Fruit fly (Drosophila melanogaster) whole organism, embryonic: ENCODE measurements around the gene Rbm13.

ENCODE experiments used
- Atf3 ChIP-seq: fragments of 200-800 bp; sonication (Bioruptor generic); optimal IDR thresholded peaks from 3 replicates; lab custom pipeline; 2016; ENCODE audit warnings: missing biosample characterization, missing genetic modification characterization
- Awh ChIP-seq: fragments of 200-800 bp; sonication (Bioruptor generic); IDR thresholded peaks from 2 replicates; pipeline ENCODE4, ENCODE4 v1.3.6; 2022; ENCODE audit warnings: missing biosample characterization, missing genetic modification characterization
- BtbVII ChIP-seq: fragments of 200-800 bp; sonication (Bioruptor generic); optimal IDR thresholded peaks from 3 replicates; lab custom pipeline; 2017; ENCODE audit warnings: missing biosample characterization, mild to moderate bottlenecking, missing genetic modification characterization
- CG10147 ChIP-seq: fragments of 200-800 bp; sonication (Bioruptor generic); optimal IDR thresholded peaks from 2 replicates; lab custom pipeline; 2019; ENCODE audit warnings: missing biosample characterization, mild to moderate bottlenecking, missing genetic modification characterization, moderate library complexity
- CG10654 ChIP-seq: fragments of 200-800 bp; sonication (Bioruptor generic); optimal IDR thresholded peaks from 2 replicates; lab custom pipeline; 2016; ENCODE audit warnings: missing biosample characterization, missing genetic modification characterization
- CG11247 ChIP-seq: fragments of 200-800 bp; sonication (Bioruptor generic); IDR thresholded peaks from 2 replicates; pipeline ENCODE4 v1.3.6; 2022; ENCODE audit warnings: missing biosample characterization, missing genetic modification characterization
- CG11504 ChIP-seq: fragments of 200-800 bp; sonication (Bioruptor generic); optimal IDR thresholded peaks from 3 replicates; lab custom pipeline; 2019; ENCODE audit warnings: missing biosample characterization, mild to moderate bottlenecking, missing genetic modification characterization, moderate library complexity
- CG11723 ChIP-seq: fragments of 200-800 bp; sonication (Bioruptor generic); optimal IDR thresholded peaks from 2 replicates; lab custom pipeline; 2017; ENCODE audit warnings: missing biosample characterization, mild to moderate bottlenecking, missing genetic modification characterization
- CG12104 ChIP-seq: fragments of 200-800 bp; sonication (Bioruptor generic); optimal IDR thresholded peaks from 3 replicates; lab custom pipeline; 2016; ENCODE audit warnings: missing biosample characterization, missing genetic modification characterization
- CG12299 ChIP-seq: fragments of 200-800 bp; sonication (Bioruptor generic); optimal IDR thresholded peaks from 2 replicates; lab custom pipeline; 2018; ENCODE audit warnings: missing biosample characterization, mild to moderate bottlenecking, missing genetic modification characterization
- CG1792 ChIP-seq: fragments of 200-800 bp; sonication (Bioruptor generic); optimal IDR thresholded peaks from 2 replicates; lab custom pipeline; 2016; ENCODE audit warnings: missing biosample characterization, missing genetic modification characterization
- CG2129 ChIP-seq: fragments of 200-800 bp; sonication (Bioruptor generic); IDR thresholded peaks from 2 replicates; pipeline ENCODE4 v1.3.6; 2022; ENCODE audit warnings: missing biosample characterization, missing genetic modification characterization; ENCODE audit not compliant: partially characterized antibody
- CG30020 ChIP-seq: fragments of 200-800 bp; optimal IDR thresholded peaks from 2 replicates; lab custom pipeline; 2019; ENCODE audit warnings: missing biosample characterization, mild to moderate bottlenecking, missing genetic modification characterization, moderate library complexity
- CG30403 ChIP-seq: fragments of 200-800 bp; sonication (Bioruptor generic); optimal IDR thresholded peaks from 3 replicates; lab custom pipeline; 2016; ENCODE audit warnings: missing biosample characterization, missing genetic modification characterization
- CG30431 ChIP-seq: fragments of 200-800 bp; sonication (Bioruptor generic); optimal IDR thresholded peaks from 2 replicates; lab custom pipeline; 2017; ENCODE audit warnings: missing biosample characterization, missing genetic modification characterization
- CG34376 ChIP-seq: fragments of 200-800 bp; sonication (Bioruptor generic); optimal IDR thresholded peaks from 2 replicates; lab custom pipeline; 2018; ENCODE audit warnings: missing biosample characterization, mild to moderate bottlenecking, missing genetic modification characterization
- CG42726 ChIP-seq: fragments of 200-800 bp; sonication (Bioruptor generic); IDR thresholded peaks from 2 replicates; pipeline ENCODE4 v1.3.6; 2022; ENCODE audit warnings: missing biosample characterization, missing genetic modification characterization; ENCODE audit not compliant: partially characterized antibody
- CG7357 ChIP-seq: fragments of 200-800 bp; sonication (Bioruptor generic); IDR thresholded peaks from 3 replicates; pipeline ENCODE4 v1.3.6; 2022; ENCODE audit warnings: missing biosample characterization, missing genetic modification characterization
- CG8290 ChIP-seq, 3 experiments: fragments of 200-800 bp; sonication (Bioruptor generic); optimal IDR thresholded peaks; 2 replicates each; lab custom pipeline; 2016 to 2019; ENCODE audit warnings: missing biosample characterization in 3 of 3, missing genetic modification characterization in 3 of 3, mild to moderate bottlenecking in 2 of 3, moderate library complexity in 1 of 3
- Camta ChIP-seq: fragments of 200-800 bp; sonication (Bioruptor generic); optimal IDR thresholded peaks from 2 replicates; lab custom pipeline; 2016; ENCODE audit warnings: missing biosample characterization, missing genetic modification characterization
- CkIIα-i1 ChIP-seq: fragments of 200-800 bp; sonication (Bioruptor generic); IDR thresholded peaks from 2 replicates; pipeline ENCODE4 v1.3.6; 2022; ENCODE audit warnings: missing biosample characterization, missing genetic modification characterization
- Dad ChIP-seq: fragments of 200-800 bp; sonication (Bioruptor generic); optimal IDR thresholded peaks from 3 replicates; lab custom pipeline; 2016; ENCODE audit warnings: missing biosample characterization, missing genetic modification characterization
- Dref ChIP-seq: fragments of 200-800 bp; sonication (Bioruptor generic); IDR thresholded peaks from 2 replicates; pipeline ENCODE4 v1.3.6; 2022; ENCODE audit warnings: missing biosample characterization, missing genetic modification characterization
- E2f1 ChIP-seq: fragments of 200-800 bp; sonication (Bioruptor generic); IDR thresholded peaks from 2 replicates; pipeline ENCODE4 v1.3.6; 2022; ENCODE audit warnings: missing biosample characterization, missing genetic modification characterization
- H2.0 ChIP-seq: fragments of 200-800 bp; sonication (Bioruptor generic); IDR thresholded peaks from 2 replicates; pipeline ENCODE4 v1.3.6; 2022; ENCODE audit warnings: missing biosample characterization, missing genetic modification characterization
- HHEX ChIP-seq: fragments of 200-800 bp; sonication (Bioruptor generic); optimal IDR thresholded peaks from 3 replicates; lab custom pipeline; 2017; ENCODE audit warnings: missing biosample characterization, mild to moderate bottlenecking, missing genetic modification characterization, missing genetic modification reagents
- Hmr ChIP-seq: fragments of 200-800 bp; sonication (Bioruptor generic); optimal IDR thresholded peaks from 3 replicates; lab custom pipeline; 2017; ENCODE audit warnings: mild to moderate bottlenecking, missing biosample characterization, missing genetic modification reagents, missing genetic modification characterization
- Kr ChIP-seq: fragments of 200-800 bp; sonication (Bioruptor generic); optimal IDR thresholded peaks from 2 replicates; lab custom pipeline; 2017; ENCODE audit warnings: missing biosample characterization, mild to moderate bottlenecking, missing genetic modification characterization
- MTF-1 ChIP-seq: fragments of 200-800 bp; sonication (Bioruptor generic); optimal IDR thresholded peaks from 2 replicates; lab custom pipeline; 2018; ENCODE audit warnings: missing biosample characterization, mild to moderate bottlenecking, missing genetic modification characterization, borderline replicate concordance
- Med ChIP-seq: fragments of 200-800 bp; sonication (Bioruptor generic); peaks from one replicate; lab custom pipeline; 2016; ENCODE audit warnings: missing biosample characterization, missing genetic modification characterization, mild to moderate bottlenecking, inconsistent platforms, moderate library complexity
- NfI ChIP-seq: fragments of 200-800 bp; sonication (Bioruptor generic); optimal IDR thresholded peaks from 3 replicates; lab custom pipeline; 2018; ENCODE audit warnings: missing biosample characterization, mild to moderate bottlenecking, missing genetic modification characterization, moderate library complexity
- Pdp1 ChIP-seq, 2 experiments: fragments of 200-800 bp; sonication (Bioruptor generic); optimal IDR thresholded peaks; 3 replicates each; lab custom pipeline; 2016; ENCODE audit warnings: missing biosample characterization in 2 of 2, missing genetic modification characterization in 2 of 2, mild to moderate bottlenecking in 1 of 2, moderate library complexity in 1 of 2
- Sry-δ ChIP-seq: fragments of 200-800 bp; sonication (Bioruptor generic); optimal IDR thresholded peaks from 2 replicates; lab custom pipeline; 2016; ENCODE audit warnings: missing biosample characterization, missing genetic modification characterization
- YL-1 ChIP-seq: fragments of 200-800 bp; sonication (Bioruptor generic); optimal IDR thresholded peaks from 3 replicates; lab custom pipeline; 2017; ENCODE audit warnings: missing biosample characterization, mild to moderate bottlenecking, missing genetic modification characterization
- ara ChIP-seq: fragments of 200-800 bp; sonication (Bioruptor generic); IDR thresholded peaks from 2 replicates; pipeline ENCODE4 v1.3.6; 2022; ENCODE audit warnings: missing biosample characterization, missing genetic modification characterization
- bab2 ChIP-seq: fragments of 200-800 bp; sonication (Bioruptor generic); optimal IDR thresholded peaks from 2 replicates; lab custom pipeline; 2016; ENCODE audit warnings: missing biosample characterization, missing genetic modification characterization
- dan ChIP-seq: fragments of 200-800 bp; sonication (Bioruptor generic); IDR thresholded peaks from 2 replicates; pipeline ENCODE4 v1.3.6; 2022; ENCODE audit warnings: missing biosample characterization, missing genetic modification characterization
- esg ChIP-seq: fragments of 200-800 bp; sonication (Bioruptor generic); conservative IDR thresholded peaks from 2 replicates; pipeline ENCODE4 v1.3.6; 2022; ENCODE audit warnings: missing biosample characterization, missing genetic modification characterization
- ewg ChIP-seq: fragments of 200-800 bp; sonication (Bioruptor generic); optimal IDR thresholded peaks from 3 replicates; lab custom pipeline; 2017; ENCODE audit warnings: mild to moderate bottlenecking, missing biosample characterization, missing genetic modification reagents, missing genetic modification characterization
- gem ChIP-seq: fragments of 200-800 bp; sonication (Bioruptor generic); optimal IDR thresholded peaks from 2 replicates; lab custom pipeline; 2019; ENCODE audit warnings: missing biosample characterization, mild to moderate bottlenecking, missing genetic modification characterization, moderate library complexity
- gfzf ChIP-seq: fragments of 200-800 bp; sonication (Bioruptor generic); optimal IDR thresholded peaks from 2 replicates; lab custom pipeline; 2016; ENCODE audit warnings: missing biosample characterization, mild to moderate bottlenecking, missing genetic modification characterization, moderate library complexity
- hb ChIP-seq: fragments of 200-800 bp; sonication (Bioruptor generic); IDR thresholded peaks from 3 replicates; pipeline ENCODE4 v1.3.6; 2022; ENCODE audit warnings: missing biosample characterization, missing genetic modification characterization; ENCODE audit not compliant: partially characterized antibody
- peb ChIP-seq: fragments of 200-800 bp; sonication (Bioruptor generic); IDR thresholded peaks from 2 replicates; pipeline ENCODE4 v1.3.6; 2022; ENCODE audit warnings: missing biosample characterization, missing genetic modification characterization
- run ChIP-seq: fragments of 200-800 bp; sonication (Bioruptor generic); optimal IDR thresholded peaks from 3 replicates; lab custom pipeline; 2018; ENCODE audit warnings: missing biosample characterization, mild to moderate bottlenecking, missing genetic modification characterization
- sc ChIP-seq, 3 experiments: fragments of >200 bp in 2 of 3; fragments of 200-800 bp in 1 of 3; sonication (Bioruptor generic) in 1 of 3; optimal IDR thresholded peaks; 2 replicates in 2 of 3; 3 replicates in 1 of 3; lab custom pipeline; 2017; ENCODE audit warnings: mild to moderate bottlenecking in 1 of 3, missing biosample characterization in 1 of 3, missing genetic modification characterization in 1 of 3, missing genetic modification reagents in 1 of 3
- ssp ChIP-seq: fragments of 200-800 bp; sonication (Bioruptor generic); IDR thresholded peaks from 2 replicates; pipeline ENCODE4 v1.3.6; 2022; ENCODE audit warnings: missing biosample characterization, missing genetic modification characterization
- tap ChIP-seq: fragments of 200-800 bp; optimal IDR thresholded peaks from 3 replicates; lab custom pipeline; 2019; ENCODE audit warnings: missing biosample characterization, mild to moderate bottlenecking, missing genetic modification characterization, moderate library complexity
- trh ChIP-seq: fragments of 200-800 bp; sonication (Bioruptor generic); optimal IDR thresholded peaks from 2 replicates; lab custom pipeline; 2016; ENCODE audit warnings: missing biosample characterization, missing genetic modification characterization
- twi ChIP-seq: fragments of 200-800 bp; optimal IDR thresholded peaks from 2 replicates; lab custom pipeline; 2019; ENCODE audit warnings: missing biosample characterization, mild to moderate bottlenecking, missing genetic modification characterization, moderate library complexity
- zf30C ChIP-seq: fragments of 200-800 bp; sonication (Bioruptor generic); optimal IDR thresholded peaks from 3 replicates; lab custom pipeline; 2018; ENCODE audit warnings: missing biosample characterization, mild to moderate bottlenecking, missing genetic modification characterization

The Rbm13 gene

DNA sequence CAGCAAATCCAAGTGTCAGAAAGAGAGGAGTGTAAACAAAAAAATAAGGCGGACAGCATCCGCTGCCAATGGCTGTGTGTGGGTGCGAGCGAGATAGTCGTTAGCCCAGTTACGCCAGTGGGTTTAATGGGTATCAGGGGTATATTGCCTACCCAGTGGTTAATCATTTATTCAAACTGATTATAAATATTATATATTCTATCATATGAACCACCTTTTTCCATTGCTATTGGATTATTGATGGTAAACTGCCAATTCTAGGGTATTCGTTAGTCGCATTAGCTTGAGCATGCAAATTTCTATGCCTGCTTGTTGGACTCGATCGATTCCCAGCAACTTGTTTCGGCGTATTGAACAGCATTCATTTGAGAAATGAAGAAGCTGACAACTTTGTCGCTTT lies 5.4 kb upstream of the Rbm13 start (continued):
- peak; percentile 89 for TF ChIP-seq MTF-1 (GFP tag; lab: Kevin White, UChicago)
- TF ChIP-seq Awh (GFP tag; lab: Robert Waterston, UW): peak; percentile 97
- TF ChIP-seq CG11723 (GFP tag; lab: Kevin White, UChicago): peak; percentile 91
- peak; percentile 87 for TF ChIP-seq ssp (GFP tag; lab: Robert Waterston, UW)
- peak; percentile 68 for TF ChIP-seq CG34376
- peak; percentile 69 for TF ChIP-seq CG8290 (GFP tag; optimal IDR thresholded peaks at IDR 0.05; lab: Kevin White, UChicago)
- TF ChIP-seq CG8290 (tag; optimal IDR thresholded peaks at IDR 0.05; lab: Kevin White, UChicago): peak; percentile 19 to 98
- TF ChIP-seq zf30C (GFP tag; lab: Kevin White, UChicago): no peak
- TF ChIP-seq CkIIα-i1: peak; percentile 87
- peak; percentile 81 for TF ChIP-seq twi (tag; lab: Kevin White, UChicago)
- no peak for TF ChIP-seq CG2129 (GFP tag; lab: Robert Waterston, UW)
- peak; percentile 70 for TF ChIP-seq Dad (GFP tag; lab: Kevin White, UChicago)
- peak; percentile 88 for TF ChIP-seq BtbVII (GFP tag; lab: Kevin White, UChicago)
- TF ChIP-seq ara: peak; percentile 96
- TF ChIP-seq CG11504 (tag; lab: Kevin White, UChicago): peak; percentile 95
- TF ChIP-seq Sry-δ (GFP tag; lab: Kevin White, UChicago): no peak
- TF ChIP-seq Med (GFP tag; lab: Kevin White, UChicago): peak; percentile 97
- peak; percentile 94 for TF ChIP-seq CG30403
- peak; percentile 86 for TF ChIP-seq CG12104
- TF ChIP-seq Atf3: peak; percentile 68
- TF ChIP-seq run (tag; lab: Kevin White, UChicago): peak; percentile 90
- peak; percentile 87 for TF ChIP-seq CG10654
- peak; percentile 56 for TF ChIP-seq CG1792 (GFP tag; lab: Kevin White, UChicago)
- TF ChIP-seq esg (GFP tag; lab: Robert Waterston, UW): peak; percentile 95
- peak; percentile 96 for TF ChIP-seq H2.0 (GFP tag; lab: Robert Waterston, UW)
- TF ChIP-seq ewg (GFP tag; lab: Kevin White, UChicago): peak; percentile 92
- peak; percentile 94 for TF ChIP-seq Hmr
- TF ChIP-seq hb: no peak
- TF ChIP-seq Pdp1 (GFP tag; optimal IDR thresholded peaks at IDR 0.05; lab: Kevin White, UChicago): peak; percentile 85
- peak; percentile 96 for TF ChIP-seq E2f1 (GFP tag; lab: Robert Waterston, UW)
- no peak for TF ChIP-seq CG42726 (GFP tag; lab: Robert Waterston, UW)
- peak; percentile 41 for TF ChIP-seq Dref (GFP tag; lab: Robert Waterston, UW)
- TF ChIP-seq sc (optimal IDR thresholded peaks at IDR 0.05; lab: Kevin White, UChicago): no peak
- peak; percentile 90 for TF ChIP-seq sc (GFP tag; optimal IDR thresholded peaks at IDR 0.05; lab: Kevin White, UChicago)
- peak; percentile 90 for TF ChIP-seq CG30431 (GFP tag; lab: Kevin White, UChicago)
- peak; percentile 95 for TF ChIP-seq CG11247 (GFP tag; lab: Robert Waterston, UW)
- TF ChIP-seq CG7357 (GFP tag; lab: Robert Waterston, UW): peak; percentile 88
- TF ChIP-seq CG10147: peak; percentile 86
- peak; percentile 96 for TF ChIP-seq gem
- TF ChIP-seq gfzf (GFP tag; lab: Kevin White, UChicago): no peak
- peak; percentile 55 for TF ChIP-seq CG30020
- peak; percentile 72 for TF ChIP-seq Camta
- peak; percentile 84 for TF ChIP-seq CG12299
- peak; percentile 71 for TF ChIP-seq bab2
- TF ChIP-seq peb (GFP tag; lab: Robert Waterston, UW): peak; percentile 89
- TF ChIP-seq NfI: peak; percentile 93
- TF ChIP-seq trh: peak; percentile 92
- peak; percentile 36 for TF ChIP-seq YL-1 (GFP tag; lab: Kevin White, UChicago)
- peak; percentile 94 for TF ChIP-seq tap
- TF ChIP-seq Kr (GFP tag; lab: Kevin White, UChicago): no peak
- peak; percentile 85 for TF ChIP-seq dan (GFP tag; lab: Robert Waterston, UW)
- TF ChIP-seq HHEX (GFP tag; lab: Kevin White, UChicago): peak; percentile 95
